Worm (Caenorhabditis elegans) whole organism, L2 larva: Measurements from ENCODE around the gene rheb-1.
"Not testable (repeated sequence)": the region's sequence is repeated elsewhere in the genome, so short reads cannot be mapped to it uniquely, and the experiment has no call there.

Experiments
- C34F6.9 ChIP-seq: fragments of 150-350 bp; optimal IDR thresholded peaks from 2 replicates; lab custom pipeline; 2014; ENCODE audit warnings: missing biosample characterization, missing genetic modification characterization
- F13H6.1 ChIP-seq: sonication (generic microtip); optimal IDR thresholded peaks from 2 replicates; lab custom pipeline; 2016; ENCODE audit warnings: missing genetic modification characterization, missing compliant biosample characterization
- R02D3.7 ChIP-seq: fragments of 150-350 bp; optimal IDR thresholded peaks from 2 replicates; lab custom pipeline; 2014; ENCODE audit warnings: missing biosample characterization, missing genetic modification characterization
- Y55F3AM.14 ChIP-seq: fragments of 200-800 bp; sonication (Bioruptor generic); optimal IDR thresholded peaks from 2 replicates; lab custom pipeline; 2018; ENCODE audit warnings: mild to moderate bottlenecking, missing genetic modification characterization, missing compliant biosample characterization
- ZK546.5 ChIP-seq: sonication (generic microtip); optimal IDR thresholded peaks from 2 replicates; lab custom pipeline; 2017; ENCODE audit warnings: missing biosample characterization, missing genetic modification characterization
- alr-1 ChIP-seq: fragments of 150-350 bp; optimal IDR thresholded peaks from 2 replicates; lab custom pipeline; 2014; ENCODE audit warnings: missing biosample characterization, missing genetic modification characterization
- aly-2 ChIP-seq: fragments of 150-350 bp; optimal IDR thresholded peaks from 2 replicates; lab custom pipeline; 2014; ENCODE audit warnings: missing biosample characterization, missing genetic modification characterization
- ama-1 ChIP-seq: fragments of 150-350 bp; optimal IDR thresholded peaks from 2 replicates; lab custom pipeline; 2018; ENCODE audit warnings: inconsistent platforms
- blmp-1 ChIP-seq: sonication (generic microtip); optimal IDR thresholded peaks from 2 replicates; lab custom pipeline; 2017; ENCODE audit warnings: missing genetic modification characterization, mild to moderate bottlenecking, missing compliant biosample characterization, antibody characterized with exemption, moderate library complexity; ENCODE audit not compliant: insufficient read depth
- ceh-16 ChIP-seq: fragments of 150-350 bp; optimal IDR thresholded peaks from 2 replicates; lab custom pipeline; 2014; ENCODE audit warnings: missing biosample characterization, missing genetic modification characterization
- crh-2 ChIP-seq: sonication (generic microtip); optimal IDR thresholded peaks from 2 replicates; lab custom pipeline; 2017; ENCODE audit warnings: missing biosample characterization, missing genetic modification characterization
- dmd-4 ChIP-seq: sonication (generic microtip); optimal IDR thresholded peaks from 2 replicates; lab custom pipeline; 2017; ENCODE audit warnings: missing biosample characterization, missing genetic modification characterization
- egl-27 ChIP-seq: sonication (generic microtip); optimal IDR thresholded peaks from 3 replicates; lab custom pipeline; 2017; ENCODE audit warnings: missing biosample characterization, missing genetic modification reagents, missing genetic modification characterization
- elt-1 ChIP-seq: fragments of 150-350 bp; optimal IDR thresholded peaks from 2 replicates; lab custom pipeline; 2014; ENCODE audit warnings: missing biosample characterization, missing genetic modification characterization
- elt-3 ChIP-seq: sonication (generic microtip); optimal IDR thresholded peaks from 2 replicates; lab custom pipeline; 2017; ENCODE audit warnings: missing biosample characterization, missing genetic modification characterization
- gmeb-1 ChIP-seq: fragments of 150-350 bp; optimal IDR thresholded peaks from 2 replicates; lab custom pipeline; 2014; ENCODE audit warnings: missing biosample characterization, missing genetic modification characterization
- lin-11 ChIP-seq: fragments of 150-350 bp; sonication (generic microtip); optimal IDR thresholded peaks from 2 replicates; lab custom pipeline; 2014; ENCODE audit warnings: missing biosample characterization, missing genetic modification characterization, inconsistent platforms, mixed read lengths
- lin-13 ChIP-seq: fragments of 150-350 bp; optimal IDR thresholded peaks from 2 replicates; lab custom pipeline; 2014; ENCODE audit warnings: missing biosample characterization, missing genetic modification reagents, missing genetic modification characterization
- lin-39 ChIP-seq: fragments of 150-350 bp; optimal IDR thresholded peaks from 2 replicates; lab custom pipeline; 2014; ENCODE audit warnings: missing biosample characterization, missing genetic modification reagents, missing genetic modification characterization
- lsy-2 ChIP-seq, 2 experiments: fragments of 150-350 bp in 1 of 2; sonication (generic microtip) in 1 of 2; optimal IDR thresholded peaks; 2 replicates each; lab custom pipeline; 2014 to 2017; ENCODE audit warnings: missing biosample characterization in 2 of 2, missing genetic modification characterization in 2 of 2
- mab-5 ChIP-seq: fragments of 150-350 bp; optimal IDR thresholded peaks from 2 replicates; lab custom pipeline; 2014; ENCODE audit warnings: missing biosample characterization, missing genetic modification characterization
- mbf-1 ChIP-seq: sonication (generic microtip); optimal IDR thresholded peaks from 2 replicates; lab custom pipeline; 2017; ENCODE audit warnings: missing biosample characterization, missing genetic modification characterization
- mdl-1 ChIP-seq, 2 experiments: fragments of 150-350 bp in 1 of 2; sonication (generic microtip) in 1 of 2; optimal IDR thresholded peaks; 2 replicates each; lab custom pipeline; 2017; ENCODE audit warnings: missing biosample characterization in 2 of 2, missing genetic modification characterization in 2 of 2
- nhr-10 ChIP-seq: sonication (generic microtip); optimal IDR thresholded peaks from 2 replicates; lab custom pipeline; 2017; ENCODE audit warnings: missing biosample characterization, missing genetic modification characterization
- nhr-11 ChIP-seq: fragments of 150-350 bp; optimal IDR thresholded peaks from 2 replicates; lab custom pipeline; 2014; ENCODE audit warnings: missing biosample characterization, missing genetic modification characterization
- nhr-12 ChIP-seq: fragments of 150-350 bp; optimal IDR thresholded peaks from 2 replicates; lab custom pipeline; 2014; ENCODE audit warnings: missing biosample characterization, missing genetic modification characterization
- nhr-129 ChIP-seq: fragments of 150-350 bp; optimal IDR thresholded peaks from 2 replicates; lab custom pipeline; 2014; ENCODE audit warnings: missing biosample characterization, missing genetic modification characterization
- nhr-25 ChIP-seq: fragments of 150-350 bp; sonication (generic microtip); optimal IDR thresholded peaks from 3 replicates; lab custom pipeline; 2014; ENCODE audit warnings: missing biosample characterization, missing genetic modification characterization
- nhr-6 ChIP-seq: fragments of 150-350 bp; optimal IDR thresholded peaks from 2 replicates; lab custom pipeline; 2014; ENCODE audit warnings: missing biosample characterization, missing genetic modification characterization
- nhr-77 ChIP-seq: fragments of 150-350 bp; optimal IDR thresholded peaks from 2 replicates; lab custom pipeline; 2014; ENCODE audit warnings: missing biosample characterization, missing genetic modification characterization
- skn-1 ChIP-seq: sonication (generic microtip); optimal IDR thresholded peaks from 2 replicates; lab custom pipeline; 2017; ENCODE audit warnings: missing biosample characterization, missing genetic modification characterization
- sma-3 ChIP-seq: sonication (generic microtip); optimal IDR thresholded peaks from 2 replicates; lab custom pipeline; 2016; ENCODE audit warnings: missing genetic modification reagents, missing genetic modification characterization, missing compliant biosample characterization
- sma-9 ChIP-seq, 2 experiments: fragments of 150-350 bp in 1 of 2; sonication (generic microtip) in 1 of 2; optimal IDR thresholded peaks; 2 replicates each; lab custom pipeline; 2014 to 2016; ENCODE audit warnings: missing genetic modification characterization in 2 of 2, mild to moderate bottlenecking in 1 of 2, missing biosample characterization in 1 of 2, missing compliant biosample characterization in 1 of 2, missing genetic modification reagents in 1 of 2, moderate library complexity in 1 of 2
- snpc-4 ChIP-seq: fragments of 150-350 bp; optimal IDR thresholded peaks from 2 replicates; lab custom pipeline; 2014; ENCODE audit warnings: missing biosample characterization, missing genetic modification characterization
- unc-39 ChIP-seq: fragments of 150-350 bp; optimal IDR thresholded peaks from 2 replicates; lab custom pipeline; 2014; ENCODE audit warnings: missing biosample characterization, missing genetic modification characterization
- unc-55 ChIP-seq: fragments of 150-350 bp; sonication (generic microtip); optimal IDR thresholded peaks from 3 replicates; lab custom pipeline; 2014; ENCODE audit warnings: missing biosample characterization, missing genetic modification reagents, missing genetic modification characterization
- unc-62 ChIP-seq: fragments of 150-350 bp; optimal IDR thresholded peaks from 2 replicates; lab custom pipeline; 2014; ENCODE audit warnings: missing biosample characterization, missing genetic modification reagents, missing genetic modification characterization
- zag-1 ChIP-seq: fragments of 150-350 bp; optimal IDR thresholded peaks from 2 replicates; lab custom pipeline; 2014; ENCODE audit warnings: missing biosample characterization, missing genetic modification characterization
- ztf-1 ChIP-seq: fragments of 200-800 bp; sonication (Bioruptor generic); conservative IDR thresholded peaks from 2 replicates; pipeline ENCODE4 v1.3.6; 2022; ENCODE audit warnings: missing genetic modification characterization, missing compliant biosample characterization
- ztf-11 ChIP-seq: sonication (generic microtip); optimal IDR thresholded peaks from 2 replicates; lab custom pipeline; 2017; ENCODE audit warnings: missing biosample characterization, missing genetic modification characterization
- ztf-4 ChIP-seq: fragments of 150-350 bp; optimal IDR thresholded peaks from 2 replicates; lab custom pipeline; 2014; ENCODE audit warnings: missing biosample characterization, missing genetic modification characterization

Gene rheb-1

DNA sequence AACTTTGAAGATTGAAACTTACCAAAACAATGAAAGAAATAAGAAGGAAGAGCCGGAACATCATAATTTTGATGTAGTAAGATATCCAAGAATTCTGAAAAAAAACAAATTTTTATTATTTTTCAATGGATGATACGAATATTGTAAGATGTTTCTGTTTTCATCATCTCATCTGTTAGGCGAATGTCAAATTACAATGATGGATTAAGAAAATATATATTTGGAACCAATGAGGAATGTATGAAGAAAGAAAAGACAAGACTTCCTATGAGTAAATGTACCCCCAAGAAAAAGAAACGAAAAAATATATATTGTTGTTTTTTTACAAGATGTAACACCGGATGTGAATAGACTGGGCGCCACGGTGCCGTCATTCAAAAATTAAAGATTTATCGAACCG, 29.5 kb downstream of the rheb-1 start, which contains the start of gene T26G10.5:
T26G10.5 (minus strand) TSS at position 101 of the 400 bp plus-strand sequence.
- TF ChIP-seq gmeb-1 (tag; lab: Kevin White, UChicago) (no peak), skn-1 (tag; lab: Kevin White, UChicago) (no peak), lin-13 (no peak), lin-39 (no peak), sma-9 (GFP tag; optimal IDR thresholded peaks at IDR 0.05; lab: Kevin White, UChicago) (no peak), sma-9 (tag; optimal IDR thresholded peaks at IDR 0.05; lab: Kevin White, UChicago) (no peak), alr-1 (tag; lab: Kevin White, UChicago) (no peak), lsy-2 (tag; optimal IDR thresholded peaks at IDR 0.05; lab: Kevin White, UChicago) (no peak), unc-62 (GFP tag; lab: Kevin White, UChicago) (no peak), ZK546.5 (no peak), nhr-129 (no peak), nhr-10 (tag; lab: Kevin White, UChicago) (no peak), nhr-77 (no peak), snpc-4 (tag; lab: Kevin White, UChicago) (no peak), nhr-11 (tag; lab: Kevin White, UChicago) (no peak), ztf-11 (tag; lab: Kevin White, UChicago) (no peak), ama-1 (lab: Kevin White, UChicago) (no peak), egl-27 (tag; lab: Kevin White, UChicago) (no peak), nhr-12 (no peak)

DNA sequence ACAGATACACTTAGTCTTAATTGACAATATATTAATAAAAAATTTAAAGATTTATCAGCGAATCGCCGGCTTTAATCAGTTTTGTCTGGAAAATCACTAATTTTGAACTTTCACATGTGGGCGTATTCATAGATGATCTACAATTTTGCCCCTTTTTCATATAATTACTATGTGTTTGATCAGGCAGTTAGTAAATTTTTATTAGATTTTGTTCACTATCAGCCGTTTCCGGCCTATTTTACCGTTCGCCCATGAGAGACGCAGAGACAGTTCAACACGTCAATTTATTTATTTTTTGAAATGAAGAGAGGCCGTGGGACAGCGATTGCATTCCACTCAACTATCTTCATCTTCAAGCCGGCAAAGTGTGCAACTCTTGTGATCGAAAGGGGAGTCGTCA, 35.6 kb downstream of the rheb-1 start, which contains the start of gene T26G10.4:
T26G10.4 (plus strand) TSS at position 301 of the 400 bp plus-strand sequence.
- not testable (repeated sequence) for TF ChIP-seq nhr-12, mbf-1, unc-55

ce11 chrIII:9413340-9413739, 42.5 kb downstream of the rheb-1 start, which contains the start of gene T26G10.3:
TSS of gene T26G10.3 (minus strand) at chrIII:9413440.
- TF ChIP-seq F13H6.1 (tag; lab: Kevin White, UChicago) = no peak
- TF ChIP-seq unc-62 (GFP tag; lab: Kevin White, UChicago) = no peak
- no peak for TF ChIP-seq ama-1 (lab: Kevin White, UChicago)
- no peak for TF ChIP-seq elt-1 (tag; lab: Kevin White, UChicago)
- no peak for TF ChIP-seq ceh-16
- no peak for TF ChIP-seq nhr-6 (tag; lab: Kevin White, UChicago)
- no peak for TF ChIP-seq sma-3 (GFP tag; lab: Kevin White, UChicago)
- no peak for TF ChIP-seq ztf-11 (tag; lab: Kevin White, UChicago)
- TF ChIP-seq Y55F3AM.14 (GFP tag; lab: Kevin White, UChicago) = no peak
- no peak for TF ChIP-seq elt-3 (tag; lab: Kevin White, UChicago)
- TF ChIP-seq nhr-10 (tag; lab: Kevin White, UChicago) = no peak
- no peak for TF ChIP-seq mab-5
- TF ChIP-seq lin-13 = no peak
- TF ChIP-seq, all 48 proteins: peak for 0

ce11 chrIII:9408304-9408703, 47.5 kb downstream of the rheb-1 start:
- TF ChIP-seq snpc-4 (tag; lab: Kevin White, UChicago) (peak; percentile 92), unc-55 (peak; percentile 48)

DNA sequence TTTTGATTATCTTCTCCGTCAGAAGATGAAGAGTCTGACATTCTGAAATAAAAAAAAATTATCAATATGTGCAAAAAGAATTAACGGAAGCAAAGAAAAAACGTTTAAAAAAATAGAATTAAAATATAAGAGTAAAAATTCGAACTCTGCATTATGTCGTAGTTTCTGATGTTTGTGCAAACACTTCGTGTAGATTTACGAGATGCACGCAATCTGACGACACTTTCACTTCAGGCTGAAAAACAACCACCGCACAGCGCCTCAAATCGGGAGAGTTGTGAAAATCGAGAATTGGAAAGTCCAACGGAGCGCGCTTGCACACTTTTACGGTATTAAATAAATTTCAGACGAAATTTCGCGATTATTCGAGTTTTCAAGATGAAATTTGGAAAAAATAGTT, 49.2 kb downstream of the rheb-1 start, which contains the start of gene T26G10.1:
T26G10.1 (minus strand) TSS at position 42 of the 400 bp plus-strand sequence.
- TF ChIP-seq egl-27 (tag; lab: Kevin White, UChicago) = peak; percentile 50
- no peak for TF ChIP-seq dmd-4 (tag; lab: Kevin White, UChicago)
- no peak for TF ChIP-seq lin-39
- TF ChIP-seq elt-3 (tag; lab: Kevin White, UChicago) = no peak
- peak; percentile 68 for TF ChIP-seq F13H6.1 (tag; lab: Kevin White, UChicago)
- TF ChIP-seq unc-62 (GFP tag; lab: Kevin White, UChicago) = no peak
- TF ChIP-seq lin-13 = peak; percentile 68
- no peak for TF ChIP-seq ama-1 (lab: Kevin White, UChicago)
- TF ChIP-seq C34F6.9 (tag; lab: Kevin White, UChicago) = peak; percentile 36
- TF ChIP-seq unc-39 (tag; lab: Kevin White, UChicago) = no peak
- TF ChIP-seq ztf-1 (GFP tag; lab: Robert Waterston, UW) = no peak
- TF ChIP-seq ztf-4 = no peak
- no peak for TF ChIP-seq Y55F3AM.14 (GFP tag; lab: Kevin White, UChicago)
- TF ChIP-seq aly-2 (tag; lab: Kevin White, UChicago) = no peak
- no peak for TF ChIP-seq mdl-1 (tag; optimal IDR thresholded peaks at IDR 0.05; lab: Kevin White, UChicago)
- TF ChIP-seq gmeb-1 (tag; lab: Kevin White, UChicago) = peak; percentile 81
- TF ChIP-seq elt-1 (tag; lab: Kevin White, UChicago) = no peak
- peak; percentile 75 to 91 for TF ChIP-seq lsy-2 (tag; optimal IDR thresholded peaks at IDR 0.05; lab: Kevin White, UChicago)
- TF ChIP-seq nhr-77 = no peak
- no peak for TF ChIP-seq alr-1 (tag; lab: Kevin White, UChicago)
- TF ChIP-seq R02D3.7 (tag; lab: Kevin White, UChicago) = peak; percentile 92
- TF ChIP-seq lin-11 (tag; lab: Kevin White, UChicago) = no peak
- TF ChIP-seq sma-9 (GFP tag; optimal IDR thresholded peaks at IDR 0.05; lab: Kevin White, UChicago) = peak; percentile 56
- no peak for TF ChIP-seq sma-9 (tag; optimal IDR thresholded peaks at IDR 0.05; lab: Kevin White, UChicago)
- TF ChIP-seq ceh-16 = no peak
- peak; percentile 67 for TF ChIP-seq sma-3 (GFP tag; lab: Kevin White, UChicago)
- TF ChIP-seq crh-2 = peak; percentile 76
- TF ChIP-seq ztf-11 (tag; lab: Kevin White, UChicago) = no peak
- TF ChIP-seq blmp-1 = peak; percentile 83
- peak; percentile 60 for TF ChIP-seq snpc-4 (tag; lab: Kevin White, UChicago)
- TF ChIP-seq nhr-129 = peak; percentile 21
- no peak for TF ChIP-seq nhr-10 (tag; lab: Kevin White, UChicago)
- no peak for TF ChIP-seq zag-1
- peak; percentile 65 for TF ChIP-seq mab-5
- peak; percentile 72 for TF ChIP-seq nhr-25
- TF ChIP-seq nhr-11 (tag; lab: Kevin White, UChicago) = no peak
